Worm (Caenorhabditis elegans): Measurements from ENCODE around the gene mpz-1.

The mpz-1 gene

ce11 chrII:10810690-10811089 is 32.8 kb upstream of the mpz-1 start, which contains the start of gene msrp-7:
TSS of gene msrp-7 (plus strand) at chrII:10810990.
- TF ChIP-seq lin-39 (tag; optimal IDR thresholded peaks at IDR 0.05) (no peak), nhr-10 (tag; optimal IDR thresholded peaks at IDR 0.05) (no peak), nhr-129 (tag; optimal IDR thresholded peaks at IDR 0.05) (no peak), peb-1 (tag; optimal IDR thresholded peaks at IDR 0.05) (no peak), ZK546.5 (tag; optimal IDR thresholded peaks at IDR 0.05) (no peak), F13H6.1 (tag; optimal IDR thresholded peaks at IDR 0.05) (no peak), nhr-6 (tag; optimal IDR thresholded peaks at IDR 0.05) (no peak)

DNA sequence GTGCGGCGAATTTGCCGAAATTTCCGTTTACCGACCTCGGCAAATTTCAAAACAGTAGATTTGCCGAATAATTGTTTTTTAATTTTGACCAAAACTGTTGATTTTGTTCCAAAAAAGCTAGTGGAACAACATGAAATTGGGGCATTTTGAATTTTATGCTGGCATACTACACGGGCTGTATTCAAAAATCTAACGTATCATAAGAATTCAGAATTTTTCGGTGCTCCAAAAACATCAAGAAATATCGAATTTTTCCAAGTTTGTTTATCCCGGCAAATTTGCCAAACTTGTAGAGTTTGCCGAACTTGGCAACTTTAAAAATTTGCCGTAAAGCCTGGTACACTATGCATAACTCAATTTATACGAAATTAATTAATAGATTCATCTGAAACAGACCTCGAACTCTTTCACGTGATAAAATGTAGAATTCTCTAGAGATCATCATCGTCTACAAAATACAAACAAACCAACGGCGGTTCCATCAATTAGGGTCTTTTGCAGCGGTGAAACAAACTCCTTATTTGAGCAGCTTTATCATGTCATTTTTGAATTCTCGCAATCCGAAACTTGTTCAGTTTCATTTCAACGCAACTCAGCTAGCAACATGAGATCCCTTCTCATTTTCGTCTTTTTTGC is 30.9 kb upstream of the mpz-1 start, which contains the start of gene R06F6.14:
Gene R06F6.14 (plus strand): TSS at position 586 of the 636 bp plus-strand sequence.
- no peak for TF ChIP-seq crh-2 (tag; optimal IDR thresholded peaks at IDR 0.05)

DNA sequence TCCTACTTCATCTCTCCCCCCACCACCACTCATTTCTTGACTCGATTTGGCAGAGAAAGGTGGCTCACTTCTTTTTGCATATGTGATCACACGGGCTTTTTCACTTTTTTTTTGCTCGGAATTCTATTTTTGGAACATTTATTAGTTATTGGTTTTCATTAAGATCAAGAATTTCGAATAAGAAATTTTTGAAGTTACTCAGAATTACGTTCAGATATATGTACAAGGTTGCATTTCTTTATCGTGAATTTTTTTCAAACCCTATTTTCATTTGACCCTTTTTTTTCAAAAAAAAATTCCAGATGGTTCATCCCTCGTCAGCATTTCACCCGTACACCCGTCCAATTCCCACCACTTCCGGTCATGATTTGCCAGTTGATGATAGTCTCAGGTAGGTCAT is 27.5 kb upstream of the mpz-1 start, which contains the start of gene ceh-62:
Gene ceh-62 (plus strand): TSS at position 301 of the 400 bp plus-strand sequence.
- TF ChIP-seq lsy-2 (tag; optimal IDR thresholded peaks at IDR 0.05): no peak
- no peak for TF ChIP-seq zag-1 (tag; optimal IDR thresholded peaks at IDR 0.05)
- TF ChIP-seq crh-2 (tag; optimal IDR thresholded peaks at IDR 0.05): no peak
- TF ChIP-seq mab-5 (tag; optimal IDR thresholded peaks at IDR 0.05): no peak
- no peak for TF ChIP-seq fos-1 (tag; optimal IDR thresholded peaks at IDR 0.05)
- TF ChIP-seq blmp-1 (tag; optimal IDR thresholded peaks at IDR 0.05; ENCODE audit: insufficient read depth): no peak
- TF ChIP-seq egl-27 (tag; optimal IDR thresholded peaks at IDR 0.05): no peak
- no peak for TF ChIP-seq lin-11 (tag; optimal IDR thresholded peaks at IDR 0.05)
- TF ChIP-seq aly-2 (tag; optimal IDR thresholded peaks at IDR 0.05): no peak
- TF ChIP-seq sma-9 (GFP tag; optimal IDR thresholded peaks at IDR 0.05): no peak
- TF ChIP-seq sma-9 (tag; optimal IDR thresholded peaks at IDR 0.05): no peak
- TF ChIP-seq F13H6.1 (tag; optimal IDR thresholded peaks at IDR 0.05): no peak
- TF ChIP-seq unc-62 (GFP tag; optimal IDR thresholded peaks at IDR 0.05): no peak
- no peak for TF ChIP-seq nhr-21 (tag; optimal IDR thresholded peaks at IDR 0.05)
- no peak for TF ChIP-seq ztf-11 (tag; optimal IDR thresholded peaks at IDR 0.05)
- TF ChIP-seq dmd-4 (tag; optimal IDR thresholded peaks at IDR 0.05): no peak
- TF ChIP-seq nhr-129 (tag; optimal IDR thresholded peaks at IDR 0.05): no peak
- no peak for TF ChIP-seq nhr-237 (tag; optimal IDR thresholded peaks at IDR 0.05)

DNA sequence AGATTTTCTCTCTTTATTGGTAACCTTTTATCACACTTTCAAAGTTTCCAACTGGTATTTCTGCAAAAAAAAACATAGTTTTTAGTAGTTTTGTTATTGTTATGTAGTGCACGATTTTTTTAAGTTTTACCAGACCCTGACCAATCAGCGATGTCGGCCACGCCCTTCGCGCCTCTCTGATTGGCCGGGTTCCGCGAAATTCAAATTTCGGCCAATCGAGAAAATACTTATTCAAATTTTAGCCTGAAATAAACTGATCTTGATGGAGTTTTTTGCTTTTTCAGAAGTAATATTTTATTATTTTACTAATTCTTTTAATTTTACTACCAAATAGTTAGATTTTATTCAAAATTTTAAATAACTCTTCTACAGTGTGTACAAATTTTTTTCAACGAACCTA is 27.0 kb upstream of the mpz-1 start:
- no peak for TF ChIP-seq zag-1 (tag; optimal IDR thresholded peaks at IDR 0.05)
- TF ChIP-seq F13H6.1 (tag; optimal IDR thresholded peaks at IDR 0.05): no peak
- no peak for TF ChIP-seq unc-55 (GFP tag; optimal IDR thresholded peaks at IDR 0.05)
- no peak for TF ChIP-seq ztf-4 (tag; optimal IDR thresholded peaks at IDR 0.05)
- no peak for TF ChIP-seq C34F6.9 (tag; optimal IDR thresholded peaks at IDR 0.05)
- TF ChIP-seq nhr-77 (tag; optimal IDR thresholded peaks at IDR 0.05): no peak
- no peak for TF ChIP-seq unc-62 (GFP tag; optimal IDR thresholded peaks at IDR 0.05)
- TF ChIP-seq skn-1 (tag; optimal IDR thresholded peaks at IDR 0.05): no peak
- TF ChIP-seq nhr-6 (tag; optimal IDR thresholded peaks at IDR 0.05): no peak
- no peak for TF ChIP-seq nhr-237 (tag; optimal IDR thresholded peaks at IDR 0.05)
- TF ChIP-seq lin-11 (tag; optimal IDR thresholded peaks at IDR 0.05): no peak
- TF ChIP-seq lsy-2 (tag; optimal IDR thresholded peaks at IDR 0.05): no peak
- no peak for TF ChIP-seq sma-9 (GFP tag; optimal IDR thresholded peaks at IDR 0.05)
- TF ChIP-seq sma-9 (tag; optimal IDR thresholded peaks at IDR 0.05): no peak
- TF ChIP-seq nhr-11 (tag; optimal IDR thresholded peaks at IDR 0.05): no peak
- no peak for TF ChIP-seq peb-1 (tag; optimal IDR thresholded peaks at IDR 0.05)
- no peak for TF ChIP-seq mbf-1 (tag; optimal IDR thresholded peaks at IDR 0.05)
- TF ChIP-seq nhr-23 (tag; optimal IDR thresholded peaks at IDR 0.05): no peak
- TF ChIP-seq blmp-1 (tag; optimal IDR thresholded peaks at IDR 0.05; ENCODE audit: insufficient read depth): no peak
- no peak for TF ChIP-seq mdl-1 (tag; optimal IDR thresholded peaks at IDR 0.05)

- TF ChIP-seq sem-4 (tag; optimal IDR thresholded peaks at IDR 0.05): no peak
- no peak for TF ChIP-seq ztf-11 (tag; optimal IDR thresholded peaks at IDR 0.05)
- no peak for TF ChIP-seq aly-2 (tag; optimal IDR thresholded peaks at IDR 0.05)
- TF ChIP-seq elt-3 (tag; optimal IDR thresholded peaks at IDR 0.05): no peak
- TF ChIP-seq sma-9 (GFP tag; optimal IDR thresholded peaks at IDR 0.05): no peak
- no peak for TF ChIP-seq sma-9 (tag; optimal IDR thresholded peaks at IDR 0.05)
- no peak for TF ChIP-seq zag-1 (tag; optimal IDR thresholded peaks at IDR 0.05)
- TF ChIP-seq ceh-82 (tag; optimal IDR thresholded peaks at IDR 0.05): no peak
- no peak for TF ChIP-seq ZK546.5 (tag; optimal IDR thresholded peaks at IDR 0.05)
- no peak for TF ChIP-seq peb-1 (tag; optimal IDR thresholded peaks at IDR 0.05)
- no peak for TF ChIP-seq lsy-2 (tag; optimal IDR thresholded peaks at IDR 0.05)
- TF ChIP-seq Y55F3AM.14 (GFP tag; optimal IDR thresholded peaks at IDR 0.05): no peak
- TF ChIP-seq ceh-16 (tag; optimal IDR thresholded peaks at IDR 0.05): no peak
- TF ChIP-seq nhr-12 (tag; optimal IDR thresholded peaks at IDR 0.05): no peak
- TF ChIP-seq lin-39 (tag; optimal IDR thresholded peaks at IDR 0.05): no peak
- no peak for TF ChIP-seq nhr-21 (tag; optimal IDR thresholded peaks at IDR 0.05)
- TF ChIP-seq nhr-10 (tag; optimal IDR thresholded peaks at IDR 0.05): no peak
Measured at ce11 chrII:10804442-10804841, 26.5 kb upstream of the mpz-1 start.
